Worm (Caenorhabditis elegans) whole organism, L3 larva: ENCODE results near the gene F10C1.1.

Experiments
- R02D3.7 ChIP-seq: fragments of 150-350 bp; optimal IDR thresholded peaks from 2 replicates; lab custom pipeline; 2014; ENCODE audit warnings: missing biosample characterization, missing genetic modification characterization
- ZK546.5 ChIP-seq: sonication (generic microtip); optimal IDR thresholded peaks from 2 replicates; lab custom pipeline; 2017; ENCODE audit warnings: missing biosample characterization, missing genetic modification characterization
- aly-2 ChIP-seq: fragments of 150-350 bp; optimal IDR thresholded peaks from 2 replicates; lab custom pipeline; 2014; ENCODE audit warnings: missing biosample characterization, missing genetic modification characterization
- ama-1 ChIP-seq: fragments of 150-350 bp; optimal IDR thresholded peaks from 2 replicates; lab custom pipeline; 2018
- ceh-16 ChIP-seq: sonication (generic microtip); optimal IDR thresholded peaks from 2 replicates; lab custom pipeline; 2017; ENCODE audit warnings: missing biosample characterization, missing genetic modification characterization
- ceh-82 ChIP-seq: fragments of 150-350 bp; optimal IDR thresholded peaks from 2 replicates; lab custom pipeline; 2014; ENCODE audit warnings: missing biosample characterization, missing genetic modification characterization
- ceh-9 ChIP-seq: sonication (generic microtip); optimal IDR thresholded peaks from 2 replicates; lab custom pipeline; 2018; ENCODE audit warnings: missing biosample characterization, missing genetic modification characterization
- egl-5 ChIP-seq: fragments of 150-350 bp; optimal IDR thresholded peaks from 2 replicates; lab custom pipeline; 2017; ENCODE audit warnings: missing biosample characterization, missing genetic modification reagents, missing genetic modification characterization, inconsistent platforms
- elt-2 ChIP-seq: sonication (generic microtip); optimal IDR thresholded peaks from 2 replicates; lab custom pipeline; 2016; ENCODE audit warnings: missing genetic modification reagents, mild to moderate bottlenecking, missing genetic modification characterization, missing compliant biosample characterization
- elt-3 ChIP-seq, 3 experiments: fragments of 150-350 bp in 1 of 3; sonication (generic microtip) in 2 of 3; optimal IDR thresholded peaks; 2 replicates in 2 of 3; 4 replicates in 1 of 3; lab custom pipeline; 2014 to 2017; ENCODE audit warnings: missing biosample characterization in 3 of 3, missing genetic modification characterization in 3 of 3
- fkh-10 ChIP-seq: sonication (generic microtip); optimal IDR thresholded peaks from 2 replicates; lab custom pipeline; 2017; ENCODE audit warnings: missing biosample characterization, missing genetic modification reagents, missing genetic modification characterization
- fkh-2 ChIP-seq: fragments of 150-350 bp; optimal IDR thresholded peaks from 2 replicates; lab custom pipeline; 2014; ENCODE audit warnings: missing biosample characterization, missing genetic modification reagents, missing genetic modification characterization
- fos-1 ChIP-seq: fragments of 150-350 bp; optimal IDR thresholded peaks from 2 replicates; lab custom pipeline; 2014; ENCODE audit warnings: missing biosample characterization, missing genetic modification characterization
- hmg-11 ChIP-seq: sonication (generic microtip); optimal IDR thresholded peaks from 2 replicates; lab custom pipeline; 2016; ENCODE audit warnings: missing genetic modification characterization, missing compliant biosample characterization
- lin-15B ChIP-seq: fragments of 150-350 bp; optimal IDR thresholded peaks from 2 replicates; lab custom pipeline; 2014; ENCODE audit warnings: missing biosample characterization, missing genetic modification characterization
- lin-39 ChIP-seq: fragments of 150-350 bp; optimal IDR thresholded peaks from 2 replicates; lab custom pipeline; 2018; ENCODE audit warnings: missing biosample characterization, missing genetic modification reagents, missing genetic modification characterization
- lsy-12 ChIP-seq: sonication (generic microtip); optimal IDR thresholded peaks from 2 replicates; lab custom pipeline; 2016; ENCODE audit warnings: mild to moderate bottlenecking, missing genetic modification characterization, missing compliant biosample characterization
- nfya-1 ChIP-seq: sonication (generic microtip); optimal IDR thresholded peaks from 2 replicates; lab custom pipeline; 2017; ENCODE audit warnings: missing genetic modification characterization, mild to moderate bottlenecking, missing compliant biosample characterization, antibody characterized with exemption, moderate library complexity; ENCODE audit not compliant: insufficient read depth
- nhr-11 ChIP-seq: fragments of 150-350 bp; optimal IDR thresholded peaks from 2 replicates; lab custom pipeline; 2014; ENCODE audit warnings: missing biosample characterization, missing genetic modification characterization
- nhr-12 ChIP-seq: fragments of 150-350 bp; optimal IDR thresholded peaks from 2 replicates; lab custom pipeline; 2014; ENCODE audit warnings: missing biosample characterization, missing genetic modification characterization
- nhr-237 ChIP-seq: fragments of 150-350 bp; optimal IDR thresholded peaks from 2 replicates; lab custom pipeline; 2014; ENCODE audit warnings: missing biosample characterization, missing genetic modification characterization
- nhr-28 ChIP-seq: fragments of 150-350 bp; optimal IDR thresholded peaks from 2 replicates; lab custom pipeline; 2014; ENCODE audit warnings: missing biosample characterization, missing genetic modification characterization
- nhr-76 ChIP-seq: fragments of 150-350 bp; sonication (generic microtip); optimal IDR thresholded peaks from 5 replicates; lab custom pipeline; 2014; ENCODE audit warnings: missing biosample characterization, missing genetic modification characterization
- pha-4 ChIP-seq: fragments of 150-350 bp; optimal IDR thresholded peaks from 2 replicates; lab custom pipeline; 2014; ENCODE audit warnings: missing biosample characterization, missing genetic modification reagents, missing genetic modification characterization
- sea-2 ChIP-seq: fragments of 150-350 bp; sonication (generic microtip); optimal IDR thresholded peaks from 4 replicates; lab custom pipeline; 2014; ENCODE audit warnings: missing biosample characterization, missing genetic modification reagents, missing genetic modification characterization
- skn-1 ChIP-seq: fragments of 150-350 bp; optimal IDR thresholded peaks from 2 replicates; lab custom pipeline; 2014; ENCODE audit warnings: missing biosample characterization, missing genetic modification characterization
- snpc-4 ChIP-seq: fragments of 150-350 bp; optimal IDR thresholded peaks from 2 replicates; lab custom pipeline; 2014; ENCODE audit warnings: missing biosample characterization, missing genetic modification characterization
- tbx-2 ChIP-seq: sonication (generic microtip); optimal IDR thresholded peaks from 2 replicates; lab custom pipeline; 2016; ENCODE audit warnings: mild to moderate bottlenecking, missing genetic modification characterization, missing compliant biosample characterization
- unc-39 ChIP-seq: sonication (generic microtip); optimal IDR thresholded peaks from 4 replicates; lab custom pipeline; 2017; ENCODE audit warnings: missing biosample characterization, missing genetic modification characterization
- unc-62 ChIP-seq: fragments of 150-350 bp; sonication (generic microtip); optimal IDR thresholded peaks from 4 replicates; lab custom pipeline; 2014; ENCODE audit warnings: missing biosample characterization, missing genetic modification reagents, missing genetic modification characterization
- zag-1 ChIP-seq: fragments of 150-350 bp; optimal IDR thresholded peaks from 2 replicates; lab custom pipeline; 2014; ENCODE audit warnings: missing biosample characterization, missing genetic modification characterization
- ztf-11 ChIP-seq: fragments of 150-350 bp; optimal IDR thresholded peaks from 2 replicates; lab custom pipeline; 2014; ENCODE audit warnings: missing biosample characterization, missing genetic modification characterization

F10C1.1 gene

ce11 chrII:5774120-5774519 lies at the start of gene F10C1.1, which contains the start of gene dmd-5:
Gene F10C1.1, plus strand, starts transcription at chrII:5774229.
Gene dmd-5, minus strand, starts transcription at chrII:5774220.
- TF ChIP-seq skn-1 (tag; lab: Kevin White, UChicago) (no peak), pha-4 (tag; lab: Kevin White, UChicago) (no peak), nhr-12 (tag; lab: Kevin White, UChicago) (no peak), tbx-2 (tag; lab: Kevin White, UChicago) (no peak), ama-1 (lab: Kevin White, UChicago) (no peak), unc-39 (no peak), nhr-237 (tag; lab: Kevin White, UChicago) (no peak), ceh-9 (tag; lab: Kevin White, UChicago) (no peak), nhr-76 (tag; lab: Kevin White, UChicago) (no peak), lsy-12 (tag; lab: Kevin White, UChicago) (no peak), fkh-10 (GFP tag; lab: Kevin White, UChicago) (no peak)

- TF ChIP-seq nhr-11 (tag; lab: Kevin White, UChicago) (peak; percentile 6), lin-39 (tag; lab: Kevin White, UChicago) (peak; percentile 94), lin-15B (tag; lab: Kevin White, UChicago) (peak; percentile 71), zag-1 (peak; percentile 46), tbx-2 (tag; lab: Kevin White, UChicago) (peak; percentile 42), snpc-4 (tag; lab: Kevin White, UChicago) (peak; percentile 73), ztf-11 (tag; lab: Kevin White, UChicago) (no peak), ceh-82 (tag; lab: Kevin White, UChicago) (no peak), elt-3 (tag; optimal IDR thresholded peaks at IDR 0.05; lab: Kevin White, UChicago) (no peak), unc-62 (GFP tag; lab: Kevin White, UChicago) (no peak), fkh-10 (GFP tag; lab: Kevin White, UChicago) (peak; percentile 89), fkh-2 (tag; lab: Kevin White, UChicago) (no peak), hmg-11 (peak; percentile 66), lsy-12 (tag; lab: Kevin White, UChicago) (no peak), nfya-1 (peak; percentile 80), nhr-12 (tag; lab: Kevin White, UChicago) (no peak)
- TF ChIP-seq, all 47 proteins: peak for 9
These were observed 48.9 kb upstream of the F10C1.1 start for ce11 chrII:5725094-5725493.

ce11 chrII:5727707-5728106 lies 46.3 kb upstream of the F10C1.1 start, which contains the start of gene rab-3:
Gene rab-3, minus strand, starts transcription at chrII:5727853.
- TF ChIP-seq egl-5 (tag; lab: Kevin White, UChicago) = no peak
- no peak for TF ChIP-seq nfya-1
- peak; percentile 66 for TF ChIP-seq fkh-10 (GFP tag; lab: Kevin White, UChicago)

ce11 chrII:5730343-5731083 lies 43.5 kb upstream of the F10C1.1 start, which contains the start of the genes C18A3.7 and C18A3.11:
Gene C18A3.7, minus strand, starts transcription at chrII:5730443.
Gene C18A3.11, plus strand, starts transcription at chrII:5731033.
- TF ChIP-seq ceh-16 = no peak
- TF ChIP-seq nfya-1 = no peak
- no peak for TF ChIP-seq lin-39 (tag; lab: Kevin White, UChicago)
- TF ChIP-seq nhr-28 (tag; lab: Kevin White, UChicago) = no peak
- TF ChIP-seq ztf-11 (tag; lab: Kevin White, UChicago) = no peak
- TF ChIP-seq pha-4 (tag; lab: Kevin White, UChicago) = no peak
- no peak for TF ChIP-seq ZK546.5 (tag; lab: Kevin White, UChicago)
- TF ChIP-seq unc-62 (GFP tag; lab: Kevin White, UChicago) = no peak
- no peak for TF ChIP-seq snpc-4 (tag; lab: Kevin White, UChicago)
- no peak for TF ChIP-seq elt-2 (tag; lab: Kevin White, UChicago)
- TF ChIP-seq tbx-2 (tag; lab: Kevin White, UChicago) = no peak
- TF ChIP-seq nhr-12 (tag; lab: Kevin White, UChicago) = no peak
- TF ChIP-seq sea-2 (GFP tag; lab: Kevin White, UChicago) = no peak
- no peak for TF ChIP-seq R02D3.7
- no peak for TF ChIP-seq lin-15B (tag; lab: Kevin White, UChicago)
- no peak for TF ChIP-seq nhr-76 (tag; lab: Kevin White, UChicago)
- TF ChIP-seq fkh-10 (GFP tag; lab: Kevin White, UChicago) = no peak
- TF ChIP-seq fos-1 (tag; lab: Kevin White, UChicago) = no peak
- no peak for TF ChIP-seq aly-2 (tag; lab: Kevin White, UChicago)
- TF ChIP-seq zag-1 = no peak
